Worm (Caenorhabditis elegans) whole organism, dauer: ENCODE results near the gene pigg-1.

Source experiments
- unc-62 ChIP-seq: sonication (generic microtip); optimal IDR thresholded peaks from 2 replicates; lab custom pipeline; 2017; ENCODE audit warnings: missing biosample characterization, missing genetic modification reagents, missing genetic modification characterization

pigg-1 gene

DNA sequence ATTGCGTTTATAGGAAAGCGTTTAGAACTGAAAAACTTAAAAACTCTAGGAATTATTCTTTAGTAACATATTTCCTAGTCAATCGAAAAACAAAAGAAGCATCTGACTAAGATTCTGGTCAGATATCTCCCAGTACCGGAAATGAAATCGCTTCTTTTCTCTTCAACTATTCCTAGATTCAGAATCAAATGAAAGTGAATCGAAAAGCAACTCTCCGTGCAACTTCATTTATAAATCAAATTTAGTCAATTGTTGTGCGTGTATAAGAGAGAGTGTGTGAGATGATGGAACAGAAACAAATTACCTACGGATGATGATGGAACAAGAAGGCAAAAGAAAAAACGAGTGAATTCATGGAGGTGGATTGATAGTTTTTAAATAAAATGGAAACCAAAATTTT lies 40.9 kb downstream of the pigg-1 start:
- TF ChIP-seq unc-62 (GFP tag; lab: Kevin White, UChicago): no peak

ce11 chrII:8556166-8556565 lies 43.9 kb downstream of the pigg-1 start, which contains the start of gene glb-27:
glb-27 (minus strand) TSS chrII:8556266.
- no peak for TF ChIP-seq unc-62 (GFP tag; lab: Kevin White, UChicago)

DNA sequence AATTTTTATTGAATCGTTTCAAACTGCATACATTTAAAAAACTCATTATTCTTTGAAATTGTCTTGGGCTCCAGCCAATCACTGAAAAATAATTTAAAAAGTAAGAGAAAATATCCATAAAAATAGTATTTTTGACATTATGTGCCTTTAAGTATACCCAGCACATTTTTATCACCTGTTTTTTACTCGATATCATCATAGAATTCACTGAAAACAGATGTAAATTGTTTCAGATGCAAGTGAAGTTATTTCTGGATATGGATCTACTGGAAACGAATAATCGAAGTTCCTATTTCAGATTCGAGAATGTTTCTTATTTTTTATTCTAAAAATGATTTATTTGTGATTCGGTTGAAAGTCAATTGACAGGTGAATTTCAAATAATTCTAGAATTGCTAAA lies 45.5 kb downstream of the pigg-1 start:
- no peak for TF ChIP-seq unc-62 (GFP tag; lab: Kevin White, UChicago)

ce11 chrII:8551100-8551499 lies 49.0 kb downstream of the pigg-1 start:
- TF ChIP-seq unc-62 (GFP tag; lab: Kevin White, UChicago): no peak

DNA sequence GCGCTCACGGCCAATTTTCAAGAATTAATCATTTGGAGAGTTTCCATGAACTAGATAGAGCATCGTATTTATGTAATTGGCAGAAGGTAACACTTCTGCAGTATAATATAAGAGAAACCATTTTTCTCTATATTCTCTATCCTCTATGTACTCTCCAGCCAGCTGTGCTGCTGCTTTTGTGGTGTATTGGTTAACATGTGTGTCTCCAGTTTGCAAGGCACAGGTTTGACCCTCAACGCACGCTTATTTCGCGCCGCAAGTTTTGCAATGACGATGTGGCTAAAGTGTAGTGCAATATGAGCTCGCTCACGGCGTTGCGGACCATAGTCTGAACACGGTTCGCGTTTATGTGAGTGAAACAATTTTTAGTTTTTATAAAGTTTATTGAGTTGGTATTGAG lies 53.1 kb downstream of the pigg-1 start:
- no peak for TF ChIP-seq unc-62 (GFP tag; lab: Kevin White, UChicago)
